Worm (Caenorhabditis elegans) whole organism, young adult: ENCODE data around the gene cyp-37A1.

ENCODE experiments used
- B0019.2 ChIP-seq: fragments of 200-800 bp; sonication (Bioruptor generic); conservative IDR thresholded peaks from 2 replicates; pipeline ENCODE4 v1.3.6; 2022; ENCODE audit warnings: missing genetic modification reagents, missing genetic modification characterization, missing compliant biosample characterization
- B0035.1 ChIP-seq: sonication (generic microtip); optimal IDR thresholded peaks from 2 replicates; lab custom pipeline; 2016; ENCODE audit warnings: missing genetic modification characterization, mild to moderate bottlenecking, missing compliant biosample characterization, missing genotype, missing genetic modification reagents
- C06A6.2 ChIP-seq: fragments of 200-800 bp; sonication (Bioruptor generic); conservative IDR thresholded peaks from 2 replicates; pipeline ENCODE4 v1.3.6; 2022; ENCODE audit warnings: missing genetic modification characterization, missing compliant biosample characterization
- C17E4.6 ChIP-seq: fragments of 200-800 bp; sonication (Bioruptor generic); IDR thresholded peaks from 2 replicates; pipeline ENCODE4 v1.3.6; 2022; ENCODE audit warnings: missing genetic modification reagents, missing genetic modification characterization, missing compliant biosample characterization
- D2030.7 ChIP-seq: fragments of 200-800 bp; sonication (Bioruptor generic); IDR thresholded peaks from 2 replicates; pipeline ENCODE4 v1.3.6; 2022; ENCODE audit warnings: missing genetic modification reagents, missing genetic modification characterization, missing compliant biosample characterization
- F10E7.11 ChIP-seq: sonication (generic microtip); optimal IDR thresholded peaks from 2 replicates; lab custom pipeline; 2017; ENCODE audit warnings: mild to moderate bottlenecking, missing genetic modification characterization, moderate library complexity, missing compliant biosample characterization
- F23B12.7 ChIP-seq: sonication (generic microtip); optimal IDR thresholded peaks from 2 replicates; lab custom pipeline; 2017; ENCODE audit warnings: missing genetic modification characterization, mild to moderate bottlenecking, missing compliant biosample characterization, antibody characterized with exemption, moderate library complexity; ENCODE audit not compliant: insufficient read depth
- F39B2.1 ChIP-seq: fragments of 200-800 bp; sonication (Bioruptor generic); IDR thresholded peaks from 2 replicates; pipeline ENCODE4 v1.3.6; 2022; ENCODE audit warnings: missing genetic modification reagents, missing genetic modification characterization, missing compliant biosample characterization
- F52B5.7 ChIP-seq: sonication (generic microtip); optimal IDR thresholded peaks from 2 replicates; lab custom pipeline; 2016; ENCODE audit warnings: mild to moderate bottlenecking, missing genetic modification characterization, missing compliant biosample characterization
- F57C9.4 ChIP-seq: sonication (generic microtip); optimal IDR thresholded peaks from 2 replicates; lab custom pipeline; 2017; ENCODE audit warnings: mild to moderate bottlenecking, missing genetic modification characterization, missing compliant biosample characterization
- K11D2.4 ChIP-seq: fragments of 200-800 bp; sonication (Bioruptor generic); IDR thresholded peaks from 2 replicates; pipeline ENCODE4 v1.3.6; 2022; ENCODE audit warnings: missing genetic modification reagents, missing genetic modification characterization, missing compliant biosample characterization
- T07F8.4 ChIP-seq: sonication (generic microtip); optimal IDR thresholded peaks from 2 replicates; lab custom pipeline; 2016; ENCODE audit warnings: mild to moderate bottlenecking, missing genetic modification characterization, moderate library complexity, missing compliant biosample characterization
- Y53F4B.3 ChIP-seq: fragments of 200-800 bp; sonication (Bioruptor generic); IDR thresholded peaks from 2 replicates; pipeline ENCODE4 v1.3.6; 2022; ENCODE audit warnings: missing genetic modification reagents, missing genetic modification characterization, missing compliant biosample characterization
- Y53G8AR.9 ChIP-seq: fragments of 200-800 bp; sonication (Bioruptor generic); conservative IDR thresholded peaks from 2 replicates; pipeline ENCODE4 v1.3.6; 2022; ENCODE audit warnings: missing genetic modification reagents, missing genetic modification characterization, missing compliant biosample characterization
- Y67H2A.10 ChIP-seq: fragments of 200-800 bp; sonication (Bioruptor generic); conservative IDR thresholded peaks from 2 replicates; pipeline ENCODE4 v1.3.6; 2022; ENCODE audit warnings: missing genetic modification reagents, missing genetic modification characterization, missing compliant biosample characterization
- attf-3 ChIP-seq: fragments of 200-800 bp; sonication (Bioruptor generic); conservative IDR thresholded peaks from 2 replicates; pipeline ENCODE4 v1.3.6; 2022; ENCODE audit warnings: missing genetic modification reagents, missing genetic modification characterization, missing compliant biosample characterization
- cebp-1 ChIP-seq, 2 experiments: fragments of 200-800 bp in 1 of 2; sonication (Bioruptor generic) in 1 of 2; sonication (generic microtip) in 1 of 2; IDR thresholded peaks in 1 of 2; optimal IDR thresholded peaks in 1 of 2; 2 replicates each; pipeline versions ENCODE4 v1.3.6 to Lab custom; 2017 to 2022; ENCODE audit warnings: missing compliant biosample characterization in 2 of 2, missing genetic modification characterization in 2 of 2, mild to moderate bottlenecking in 1 of 2, missing genetic modification reagents in 1 of 2, moderate library complexity in 1 of 2
- ceh-27 ChIP-seq: fragments of 200-800 bp; sonication (Bioruptor generic); optimal IDR thresholded peaks from 2 replicates; lab custom pipeline; 2018; ENCODE audit warnings: mild to moderate bottlenecking, missing genetic modification characterization, moderate library complexity, missing compliant biosample characterization
- ceh-79 ChIP-seq: sonication (generic microtip); optimal IDR thresholded peaks from 2 replicates; lab custom pipeline; 2017; ENCODE audit warnings: mild to moderate bottlenecking, missing genetic modification characterization, missing compliant biosample characterization
- ceh-91 ChIP-seq: fragments of 200-800 bp; sonication (Bioruptor generic); IDR thresholded peaks from 2 replicates; pipeline ENCODE4 v1.3.6; 2022; ENCODE audit warnings: missing genetic modification reagents, missing genetic modification characterization, missing compliant biosample characterization
- chd-7 ChIP-seq: sonication (generic microtip); optimal IDR thresholded peaks from 2 replicates; lab custom pipeline; 2016; ENCODE audit warnings: mild to moderate bottlenecking, missing genetic modification characterization, moderate library complexity, missing compliant biosample characterization
- die-1 ChIP-seq: sonication (generic microtip); optimal IDR thresholded peaks from 2 replicates; lab custom pipeline; 2016; ENCODE audit warnings: missing genotype, mild to moderate bottlenecking, missing genetic modification characterization, missing compliant biosample characterization
- dpl-1 ChIP-seq: fragments of 150-350 bp; optimal IDR thresholded peaks from 2 replicates; lab custom pipeline; 2014; ENCODE audit warnings: missing biosample characterization, missing genetic modification reagents, missing genetic modification characterization
- efl-1 ChIP-seq: fragments of 150-350 bp; optimal IDR thresholded peaks from 2 replicates; lab custom pipeline; 2014; ENCODE audit warnings: missing biosample characterization, missing genetic modification reagents, missing genetic modification characterization
- ets-4 ChIP-seq: fragments of 200-800 bp; sonication (Bioruptor generic); optimal IDR thresholded peaks from 2 replicates; lab custom pipeline; 2018; ENCODE audit warnings: mild to moderate bottlenecking, missing genetic modification characterization, missing compliant biosample characterization
- fkh-3 ChIP-seq: sonication (generic microtip); optimal IDR thresholded peaks from 2 replicates; lab custom pipeline; 2016; ENCODE audit warnings: mild to moderate bottlenecking, missing genetic modification characterization, missing compliant biosample characterization
- him-1 ChIP-seq: sonication (generic microtip); optimal IDR thresholded peaks from 2 replicates; lab custom pipeline; 2016; ENCODE audit warnings: missing genotype, missing genetic modification reagents, missing genetic modification characterization, missing compliant biosample characterization
- hmg-1.2 ChIP-seq: fragments of 200-800 bp; sonication (Bioruptor generic); IDR thresholded peaks from 2 replicates; pipeline ENCODE4 v1.3.6; 2022; ENCODE audit warnings: missing genetic modification reagents, missing genetic modification characterization, missing compliant biosample characterization
- hsf-1 ChIP-seq: fragments of 200-800 bp; sonication (Bioruptor generic); IDR thresholded peaks from 2 replicates; pipeline ENCODE4 v1.3.6; 2022; ENCODE audit warnings: missing genetic modification reagents, missing genetic modification characterization, missing compliant biosample characterization
- let-526 ChIP-seq: fragments of 200-800 bp; sonication (Bioruptor generic); IDR thresholded peaks from 2 replicates; pipeline ENCODE4 v1.3.6; 2022; ENCODE audit warnings: missing genetic modification reagents, missing genetic modification characterization, missing compliant biosample characterization
- lin-35 ChIP-seq, 3 experiments: fragments of 150-350 bp in 2 of 3; sonication (generic microtip) in 1 of 3; optimal IDR thresholded peaks; 2 replicates each; lab custom pipeline; 2014 to 2018; ENCODE audit warnings: missing biosample characterization in 3 of 3, missing genetic modification characterization in 3 of 3, missing genetic modification reagents in 3 of 3
- madf-10 ChIP-seq: sonication (generic microtip); optimal IDR thresholded peaks from 2 replicates; lab custom pipeline; 2016; ENCODE audit warnings: mild to moderate bottlenecking, missing genetic modification characterization, missing compliant biosample characterization
- madf-6 ChIP-seq: fragments of 200-800 bp; sonication (Bioruptor generic); IDR thresholded peaks from 2 replicates; pipeline ENCODE4 v1.3.6; 2022; ENCODE audit warnings: missing genetic modification reagents, missing genetic modification characterization, missing compliant biosample characterization
- nfya-1 ChIP-seq: sonication (generic microtip); optimal IDR thresholded peaks from 2 replicates; lab custom pipeline; 2017; ENCODE audit warnings: antibody characterized with exemption, missing compliant biosample characterization, missing genetic modification characterization, borderline replicate concordance; ENCODE audit not compliant: insufficient read depth
- nfyb-1 ChIP-seq: fragments of 200-800 bp; sonication (Bioruptor generic); IDR thresholded peaks from 2 replicates; pipeline ENCODE4 v1.3.6; 2022; ENCODE audit warnings: missing genetic modification reagents, missing genetic modification characterization, missing compliant biosample characterization
- nhr-120 ChIP-seq: fragments of 200-800 bp; sonication (Bioruptor generic); IDR thresholded peaks from 2 replicates; pipeline ENCODE4 v1.3.6; 2022; ENCODE audit warnings: missing genetic modification characterization, missing compliant biosample characterization
- rec-8 ChIP-seq, 2 experiments: sonication (generic microtip); optimal IDR thresholded peaks; 2 replicates each; lab custom pipeline; 2016; ENCODE audit warnings: mild to moderate bottlenecking in 2 of 2, missing genetic modification characterization in 2 of 2, missing genetic modification reagents in 2 of 2, missing genotype in 2 of 2, missing biosample characterization in 1 of 2, missing compliant biosample characterization in 1 of 2, moderate library complexity in 1 of 2
- sea-2 ChIP-seq: fragments of 200-800 bp; sonication (Bioruptor generic); IDR thresholded peaks from 2 replicates; pipeline ENCODE4 v1.3.6; 2022; ENCODE audit warnings: missing genetic modification characterization, missing compliant biosample characterization
- snpc-1.3 ChIP-seq: sonication (generic microtip); optimal IDR thresholded peaks from 2 replicates; lab custom pipeline; 2017; ENCODE audit warnings: missing genetic modification characterization, mild to moderate bottlenecking, missing compliant biosample characterization, antibody characterized with exemption, moderate library complexity, missing genotype, missing genetic modification reagents; ENCODE audit not compliant: insufficient read depth
- snpc-3.4 ChIP-seq: sonication (generic microtip); optimal IDR thresholded peaks from 2 replicates; lab custom pipeline; 2017; ENCODE audit warnings: missing genetic modification characterization, mild to moderate bottlenecking, missing compliant biosample characterization, antibody characterized with exemption, moderate library complexity, missing genotype, missing genetic modification reagents
- tbx-9 ChIP-seq: sonication (generic microtip); optimal IDR thresholded peaks from 2 replicates; lab custom pipeline; 2016; ENCODE audit warnings: borderline replicate concordance, missing genetic modification characterization, inconsistent platforms, missing compliant biosample characterization
- unc-130 ChIP-seq: sonication (generic microtip); optimal IDR thresholded peaks from 2 replicates; lab custom pipeline; 2016; ENCODE audit warnings: missing genetic modification reagents, missing genetic modification characterization, missing compliant biosample characterization
- unc-62 ChIP-seq: fragments of 150-350 bp; optimal IDR thresholded peaks from 2 replicates; lab custom pipeline; 2014; ENCODE audit warnings: missing biosample characterization, missing genetic modification reagents, missing genetic modification characterization
- xnd-1 ChIP-seq: sonication (generic microtip); optimal IDR thresholded peaks from 2 replicates; lab custom pipeline; 2016; ENCODE audit warnings: missing genotype, missing genetic modification reagents, missing genetic modification characterization, missing compliant biosample characterization
- ztf-25 ChIP-seq: fragments of 200-800 bp; sonication (Bioruptor generic); IDR thresholded peaks from 2 replicates; pipeline ENCODE4 v1.3.6; 2022; ENCODE audit warnings: missing genetic modification reagents, missing genetic modification characterization, missing compliant biosample characterization
- ztf-28 ChIP-seq: fragments of 200-800 bp; sonication (Bioruptor generic); IDR thresholded peaks from 2 replicates; pipeline ENCODE4 v1.3.6; 2022; ENCODE audit warnings: missing genetic modification reagents, missing genetic modification characterization, missing compliant biosample characterization
- ztf-6 ChIP-seq: fragments of 200-800 bp; sonication (Bioruptor generic); IDR thresholded peaks from 2 replicates; pipeline ENCODE4 v1.3.6; 2022; ENCODE audit warnings: missing genetic modification reagents, missing genetic modification characterization, missing compliant biosample characterization

cyp-37A1 gene

DNA sequence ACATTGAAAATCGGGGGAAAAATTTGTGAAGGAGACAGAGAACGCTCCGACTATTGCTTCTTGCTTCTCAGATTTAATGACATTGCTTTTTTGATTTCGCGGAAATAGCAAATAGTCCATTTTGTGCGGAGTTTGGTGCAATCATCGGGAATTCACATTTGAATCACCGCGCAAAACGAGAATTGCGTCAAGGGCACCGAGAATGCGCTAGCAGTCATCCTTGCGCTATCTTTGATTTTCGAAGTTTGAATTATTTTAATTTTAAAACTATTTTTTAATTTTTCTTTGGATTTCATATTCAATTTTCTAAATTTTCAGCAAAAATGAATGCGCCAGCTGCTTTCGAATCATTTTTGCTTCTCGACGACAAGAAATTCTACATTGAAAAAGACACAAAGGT is 43.0 kb upstream of the cyp-37A1 start, which contains the start of gene rpb-11 (continued):
- TF ChIP-seq F23B12.7 (tag; lab: Kevin White, UChicago) (peak; percentile 82), C17E4.6 (GFP tag; lab: Robert Waterston, UW) (peak; percentile 83), Y53G8AR.9 (peak; percentile 97), hsf-1 (peak; percentile 74), unc-130 (peak; percentile 67), tbx-9 (no peak), ztf-25 (GFP tag; lab: Robert Waterston, UW) (no peak), snpc-3.4 (tag; lab: Kevin White, UChicago) (peak; percentile 77), sea-2 (GFP tag; lab: Robert Waterston, UW) (no peak), F52B5.7 (tag; lab: Kevin White, UChicago) (no peak), dpl-1 (peak; percentile 97), B0035.1 (peak; percentile 65), D2030.7 (peak; percentile 86), F39B2.1 (GFP tag; lab: Robert Waterston, UW) (no peak), fkh-3 (no peak), let-526 (GFP tag; lab: Robert Waterston, UW) (0 out of 2 replicates have a peak, but pooled peaks have one; percentile 63), F10E7.11 (tag; lab: Kevin White, UChicago) (peak; percentile 40), die-1 (tag; lab: Kevin White, UChicago) (no peak), ceh-79 (tag; lab: Kevin White, UChicago) (no peak), K11D2.4 (GFP tag; lab: Robert Waterston, UW) (peak; percentile 92), hmg-1.2 (GFP tag; lab: Robert Waterston, UW) (peak; percentile 72), attf-3 (GFP tag; lab: Robert Waterston, UW) (no peak), nfya-1 (no peak), ceh-91 (peak; percentile 72), chd-7 (tag; lab: Kevin White, UChicago) (peak; percentile 63), madf-6 (GFP tag; lab: Robert Waterston, UW) (peak; percentile 91), lin-35 (GFP tag; optimal IDR thresholded peaks at IDR 0.05; lab: Kevin White, UChicago) (peak; percentile 80 to 98 (median 90)), B0019.2 (GFP tag; lab: Robert Waterston, UW) (0 out of 2 replicates have a peak, but pooled peaks have one; percentile 42), nhr-120 (no peak), Y53F4B.3 (GFP tag; lab: Robert Waterston, UW) (no peak), Y67H2A.10 (GFP tag; lab: Robert Waterston, UW) (no peak), F57C9.4 (tag; lab: Kevin White, UChicago) (no peak), madf-10 (tag; lab: Kevin White, UChicago) (peak; percentile 67), him-1 (tag; lab: Kevin White, UChicago) (peak; percentile 38), unc-62 (no peak), ztf-6 (GFP tag; lab: Robert Waterston, UW) (no peak), nfyb-1 (GFP tag; lab: Robert Waterston, UW) (peak; percentile 90), ceh-27 (GFP tag; lab: Kevin White, UChicago) (peak; percentile 72), C06A6.2 (GFP tag; lab: Robert Waterston, UW) (peak; percentile 83), snpc-1.3 (tag; lab: Kevin White, UChicago) (no peak), T07F8.4 (tag; lab: Kevin White, UChicago) (no peak), ets-4 (no peak), xnd-1 (tag; lab: Kevin White, UChicago) (peak; percentile 74), cebp-1 (GFP tag; IDR thresholded peaks at IDR 0.05; lab: Robert Waterston, UW) (no peak), cebp-1 (tag; optimal IDR thresholded peaks at IDR 0.05; lab: Kevin White, UChicago) (peak; percentile 88), rec-8 (tag; optimal IDR thresholded peaks at IDR 0.05; lab: Kevin White, UChicago) (no peak), ztf-28 (GFP tag; lab: Robert Waterston, UW) (0 out of 2 replicates have a peak, but pooled peaks have one; percentile 33), efl-1 (GFP tag; lab: Kevin White, UChicago) (peak; percentile 91)
